Worm (Caenorhabditis elegans): Measurements from ENCODE around the gene F08G5.3.
A peak's percentile ranks its signal among the peaks of the same experiment; 100 is the strongest.

Gene F08G5.3

DNA sequence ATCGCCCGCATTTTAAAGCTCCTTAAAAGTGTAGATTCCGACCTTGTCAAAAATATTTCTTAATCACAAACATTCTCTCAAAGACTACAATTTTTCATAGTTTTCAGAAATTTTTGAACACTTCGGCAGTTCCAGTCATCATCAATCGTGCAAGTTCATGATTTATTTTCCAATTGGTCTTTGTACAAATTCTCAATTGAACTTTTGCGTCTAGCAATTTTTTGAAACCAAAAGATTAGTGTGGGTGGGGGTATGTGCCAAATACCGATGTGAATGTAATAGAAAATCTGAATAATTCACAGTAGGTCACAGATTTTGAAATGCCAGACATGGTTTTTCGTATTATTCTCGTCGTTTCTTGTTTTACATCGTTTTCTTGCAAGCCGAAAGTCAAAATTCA, 21.0 kb upstream of the F08G5.3 start, which contains the start of gene clec-185:
Gene clec-185, plus strand, starts transcription at position 301 of the 400 bp plus-strand sequence.
- TF ChIP-seq elt-2 (tag; optimal IDR thresholded peaks at IDR 0.05) (no peak), C08G9.2 (tag; optimal IDR thresholded peaks at IDR 0.05) (no peak)

DNA sequence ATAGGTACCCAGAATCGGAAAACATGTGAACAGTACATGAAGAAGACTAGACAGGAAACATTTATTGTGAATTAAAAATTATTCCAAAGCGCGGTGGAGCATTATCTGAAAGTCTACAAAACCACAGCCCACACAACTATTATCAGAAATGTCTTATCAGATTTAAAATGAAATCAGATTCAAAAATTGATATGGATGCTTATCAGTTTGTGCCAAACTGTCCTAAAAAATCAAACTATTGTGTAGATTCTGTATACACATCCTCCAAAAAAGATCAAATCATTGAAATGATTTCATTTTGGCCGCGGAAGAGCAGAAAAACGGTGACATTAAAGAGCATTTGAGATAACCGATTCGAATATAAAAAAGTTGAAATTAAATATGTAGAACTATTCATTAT, 18.1 kb upstream of the F08G5.3 start, which contains the start of gene irg-4:
Gene irg-4, plus strand, starts transcription at position 392 of the 400 bp plus-strand sequence.
- TF ChIP-seq ceh-6 (GFP tag; optimal IDR thresholded peaks at IDR 0.05) (no peak), elt-2 (tag; optimal IDR thresholded peaks at IDR 0.05) (peak; percentile 77)

DNA sequence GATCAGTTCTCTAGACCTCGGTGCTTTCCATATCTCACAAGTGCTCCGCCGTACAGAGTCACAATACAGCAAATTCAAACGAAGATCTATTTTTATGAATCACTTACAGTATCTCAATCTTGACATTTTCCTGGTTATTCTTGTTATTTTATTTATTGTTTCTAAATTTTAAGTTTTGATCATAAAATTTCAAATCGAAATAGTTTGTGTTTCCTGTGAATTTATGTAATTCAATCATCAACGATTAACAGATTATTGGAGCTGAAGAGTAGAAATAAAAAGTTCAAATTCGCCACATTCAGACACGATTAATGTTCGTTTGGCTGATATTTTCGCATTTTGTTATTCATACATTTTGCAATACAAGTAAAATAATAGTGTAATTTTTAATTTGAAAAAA, 15.0 kb upstream of the F08G5.3 start, which contains the start of gene clec-184:
Gene clec-184, plus strand, starts transcription at position 301 of the 400 bp plus-strand sequence.
- TF ChIP-seq ahr-1 (tag; optimal IDR thresholded peaks at IDR 0.05) (no peak), zip-5 (tag; optimal IDR thresholded peaks at IDR 0.05) (no peak), nfya-1 (tag; optimal IDR thresholded peaks at IDR 0.05) (no peak)

DNA sequence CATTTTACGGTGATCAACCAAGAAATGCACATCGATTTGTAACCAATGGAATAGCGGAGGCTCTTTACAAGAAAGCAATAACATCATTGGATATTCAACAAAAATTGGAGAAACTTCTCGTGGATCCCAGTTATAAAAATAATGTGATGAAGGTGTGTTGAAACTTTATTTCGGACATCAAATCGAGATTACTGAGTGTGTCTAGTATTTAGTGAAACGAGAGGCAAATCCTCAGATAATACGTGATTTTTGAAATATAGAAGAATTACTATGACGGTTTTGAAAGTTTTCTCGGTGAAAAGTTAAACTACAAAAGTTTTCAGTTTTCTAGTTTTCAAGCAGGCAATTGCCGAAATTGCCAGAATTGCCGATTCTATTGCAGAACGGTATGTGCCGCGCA, 14.4 kb upstream of the F08G5.3 start:
- no peak for TF ChIP-seq ceh-2 (tag; optimal IDR thresholded peaks at IDR 0.05)
- TF ChIP-seq ceh-24 (tag; optimal IDR thresholded peaks at IDR 0.05): no peak
- TF ChIP-seq gmeb-2 (tag; optimal IDR thresholded peaks at IDR 0.05): no peak

DNA sequence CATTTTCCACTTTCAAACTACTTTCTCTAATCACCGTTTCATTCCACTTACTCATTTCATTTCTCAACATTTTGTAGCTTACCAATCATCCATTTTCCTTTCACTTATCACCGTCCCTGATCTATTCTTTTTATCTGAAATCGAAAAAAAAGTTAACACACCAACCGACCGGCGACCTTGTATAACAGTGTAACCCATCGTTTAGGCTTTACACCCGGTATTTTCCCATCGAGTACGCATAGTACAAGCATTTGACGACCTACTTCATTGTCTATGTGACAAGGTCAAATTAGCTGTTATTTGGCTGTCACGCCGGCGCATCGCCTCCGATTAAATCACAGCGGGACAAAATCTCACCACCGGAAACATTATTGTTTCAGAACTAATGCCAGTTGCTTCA, 12.1 kb upstream of the F08G5.3 start:
- TF ChIP-seq ceh-48 (tag; optimal IDR thresholded peaks at IDR 0.05) (no peak), mec-3 (tag; optimal IDR thresholded peaks at IDR 0.05; ENCODE audit: borderline replicate concordance) (no peak), ceh-18 (tag; optimal IDR thresholded peaks at IDR 0.05) (no peak), Y22D7AL.16 (tag; optimal IDR thresholded peaks at IDR 0.05) (no peak), eyg-1 (tag; optimal IDR thresholded peaks at IDR 0.05) (no peak), unc-55 (GFP tag; optimal IDR thresholded peaks at IDR 0.05) (no peak), fax-1 (tag; optimal IDR thresholded peaks at IDR 0.05) (no peak), hlh-30 (tag; optimal IDR thresholded peaks at IDR 0.05; ENCODE audit: insufficient read depth) (no peak), lin-11 (tag; optimal IDR thresholded peaks at IDR 0.05) (no peak), odd-2 (tag; optimal IDR thresholded peaks at IDR 0.05) (no peak), pha-2 (tag; optimal IDR thresholded peaks at IDR 0.05) (no peak), elt-4 (tag; optimal IDR thresholded peaks at IDR 0.05) (no peak), fkh-10 (GFP tag; optimal IDR thresholded peaks at IDR 0.05) (no peak), npax-4 (tag; optimal IDR thresholded peaks at IDR 0.05) (no peak), ceh-34 (tag; optimal IDR thresholded peaks at IDR 0.05) (no peak), hlh-6 (tag; optimal IDR thresholded peaks at IDR 0.05) (no peak), pros-1 (tag; optimal IDR thresholded peaks at IDR 0.05) (no peak), ets-4 (tag; optimal IDR thresholded peaks at IDR 0.05) (no peak)

DNA sequence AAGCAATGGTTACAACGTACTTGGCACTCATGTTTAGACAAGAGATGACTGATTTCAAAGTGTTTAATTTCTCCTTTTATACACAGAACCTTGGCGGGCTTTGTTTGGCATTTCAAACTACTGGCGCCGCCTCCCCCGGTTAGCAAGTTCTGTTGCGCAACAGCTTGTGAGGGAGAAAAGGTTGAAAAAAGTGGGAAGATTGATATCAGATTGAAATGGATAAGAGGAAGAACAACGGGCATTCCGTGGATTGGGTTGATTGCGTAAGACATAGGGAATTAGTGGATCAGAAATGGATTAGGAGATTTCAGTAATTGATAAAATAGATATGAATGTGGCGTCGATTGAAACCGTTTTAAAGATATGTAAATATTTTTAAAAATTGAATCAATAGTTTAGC, 11.1 kb upstream of the F08G5.3 start, which contains the start of gene col-130:
Gene col-130, minus strand, starts transcription at position 50 of the 400 bp plus-strand sequence.
- TF ChIP-seq K09A11.1 (tag; optimal IDR thresholded peaks at IDR 0.05; ENCODE audit: insufficient read depth): no peak
- TF ChIP-seq tbx-7 (tag; optimal IDR thresholded peaks at IDR 0.05): no peak
- TF ChIP-seq pag-3 (tag; optimal IDR thresholded peaks at IDR 0.05; ENCODE audit: borderline replicate concordance): no peak
- TF ChIP-seq lin-11 (tag; optimal IDR thresholded peaks at IDR 0.05): no peak
- no peak for TF ChIP-seq K02D7.2 (tag; optimal IDR thresholded peaks at IDR 0.05)
- no peak for TF ChIP-seq fkh-6 (tag; optimal IDR thresholded peaks at IDR 0.05)
- TF ChIP-seq ceh-48 (tag; optimal IDR thresholded peaks at IDR 0.05): no peak
- TF ChIP-seq ref-2 (tag; optimal IDR thresholded peaks at IDR 0.05): no peak
- no peak for TF ChIP-seq ceh-22 (tag; optimal IDR thresholded peaks at IDR 0.05)
- no peak for TF ChIP-seq mec-3 (tag; optimal IDR thresholded peaks at IDR 0.05; ENCODE audit: borderline replicate concordance)
- no peak for TF ChIP-seq nfya-1 (tag; optimal IDR thresholded peaks at IDR 0.05)
- TF ChIP-seq pros-1 (tag; optimal IDR thresholded peaks at IDR 0.05): no peak
